In the genomic region with DNA sequence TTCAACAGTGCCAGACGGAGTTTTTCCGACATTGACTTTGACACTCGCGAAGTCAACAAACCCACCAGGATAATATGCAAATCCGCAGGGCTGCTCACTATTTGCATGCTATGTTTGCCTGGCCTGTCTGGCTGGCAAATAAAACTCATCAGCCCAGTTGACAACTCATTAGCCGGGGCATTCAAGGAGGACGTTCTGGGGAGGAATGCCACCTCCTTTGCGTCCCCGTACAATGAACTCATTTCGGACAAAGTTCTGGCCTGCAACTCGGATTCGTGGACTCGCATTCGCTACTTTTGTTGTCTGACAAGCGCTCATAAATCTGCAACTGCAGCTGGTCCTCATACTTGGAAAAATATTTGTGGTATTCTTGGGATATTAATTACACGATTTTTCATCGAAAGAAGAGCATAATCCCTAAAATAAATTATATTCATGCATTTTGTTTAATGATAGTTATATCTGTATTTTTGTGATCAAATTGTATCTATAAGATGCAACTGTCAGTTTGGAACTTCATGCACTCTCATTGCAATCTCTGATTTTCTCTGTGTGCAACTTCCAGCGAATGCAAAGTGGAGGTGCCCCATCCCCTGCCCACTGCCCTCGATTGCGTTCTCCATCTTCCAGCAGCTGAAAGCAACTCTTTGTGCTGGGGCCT, we compare ENCODE assay signal across 1 fruit fly cellular context.
TF ChIP-seq lines count a peak whose summit lies in the region.

No protein-coding gene starts in this region.

TF ChIP-seq in whole organism, prepupa, 60 proteins besides CTCF, POLR2A, EP300 and RAD21 (continued from another document):
- peak; percentile 75 for TF ChIP-seq CG3919 (GFP tag; optimal IDR thresholded peaks at IDR 0.05; lab: Kevin White, UChicago)
- no peak for TF ChIP-seq Eip93F (GFP tag; optimal IDR thresholded peaks at IDR 0.05; lab: Kevin White, UChicago)
- peak; percentile 51 for TF ChIP-seq CG8632 (GFP tag; optimal IDR thresholded peaks at IDR 0.05; lab: Kevin White, UChicago)
- TF ChIP-seq Ets96B (tag; optimal IDR thresholded peaks at IDR 0.05; lab: Kevin White, UChicago): peak; percentile 81
- TF ChIP-seq vri (GFP tag; optimal IDR thresholded peaks at IDR 0.05; lab: Kevin White, UChicago): peak; percentile 12
- peak; percentile 56 for TF ChIP-seq net (GFP tag; optimal IDR thresholded peaks at IDR 0.05; lab: Kevin White, UChicago)
- TF ChIP-seq CG9139 (GFP tag; optimal IDR thresholded peaks at IDR 0.05; lab: Kevin White, UChicago): peak; percentile 43
- peak; percentile 69 for TF ChIP-seq achi (GFP tag; optimal IDR thresholded peaks at IDR 0.05; lab: Kevin White, UChicago)
- peak; percentile 14 for TF ChIP-seq dac (GFP tag; optimal IDR thresholded peaks at IDR 0.05; lab: Kevin White, UChicago)
- TF ChIP-seq Eip78C (GFP tag; lab: Kevin White, UChicago): peak; percentile 92
- no peak for TF ChIP-seq CG11294 (GFP tag; IDR thresholded peaks at IDR 0.05; lab: Robert Waterston, UW)
- no peak for TF ChIP-seq CG4318 (GFP tag; optimal IDR thresholded peaks at IDR 0.05; lab: Kevin White, UChicago)
- peak; percentile 69 for TF ChIP-seq CG8119 (GFP tag; IDR thresholded peaks at IDR 0.05; lab: Robert Waterston, UW)
- peak; percentile 75 for TF ChIP-seq Eip75B (GFP tag; optimal IDR thresholded peaks at IDR 0.05; lab: Kevin White, UChicago)
- TF ChIP-seq eg (GFP tag; IDR thresholded peaks at IDR 0.05; lab: Robert Waterston, UW): peak; percentile 60; the same call in 2 of the 3 replicates
- peak; percentile 29 for TF ChIP-seq CG1621 (tag; optimal IDR thresholded peaks at IDR 0.05; lab: Kevin White, UChicago)
- peak; percentile 66 for TF ChIP-seq esn (GFP tag; optimal IDR thresholded peaks at IDR 0.05; lab: Kevin White, UChicago)
- TF ChIP-seq CG16779 (tag; optimal IDR thresholded peaks at IDR 0.05; lab: Kevin White, UChicago): peak; percentile 51
- TF ChIP-seq CG10669 (GFP tag; optimal IDR thresholded peaks at IDR 0.05; lab: Kevin White, UChicago): peak; percentile 74
- peak; percentile 49 for TF ChIP-seq Hr4 (GFP tag; optimal IDR thresholded peaks at IDR 0.05; lab: Kevin White, UChicago)
- TF ChIP-seq CG6276 (GFP tag; optimal IDR thresholded peaks at IDR 0.05; lab: Kevin White, UChicago): peak; percentile 62
- peak; percentile 53 for TF ChIP-seq Sox102F (GFP tag; optimal IDR thresholded peaks at IDR 0.05; lab: Kevin White, UChicago)
- peak; percentile 58 for TF ChIP-seq CG11762 (GFP tag; optimal IDR thresholded peaks at IDR 0.05; lab: Kevin White, UChicago; ENCODE audit: insufficient read depth)
- TF ChIP-seq CG6163 (GFP tag; IDR thresholded peaks at IDR 0.05; lab: Robert Waterston, UW): peak; percentile 76; the same call in 2 of the 3 replicates
- peak; percentile 61 to 76 for TF ChIP-seq ss (GFP tag; optimal IDR thresholded peaks at IDR 0.05; lab: Kevin White, UChicago)
- TF ChIP-seq pdm3 (GFP tag; optimal IDR thresholded peaks at IDR 0.05; lab: Kevin White, UChicago): peak; percentile 64
- TF ChIP-seq CG10631 (GFP tag; optimal IDR thresholded peaks at IDR 0.05; lab: Kevin White, UChicago): peak; percentile 75
- peak; percentile 50 for TF ChIP-seq topi (GFP tag; optimal IDR thresholded peaks at IDR 0.05; lab: Kevin White, UChicago)
- TF ChIP-seq Sox14 (GFP tag; optimal IDR thresholded peaks at IDR 0.05; lab: Kevin White, UChicago): peak; percentile 78
- TF ChIP-seq salr (GFP tag; optimal IDR thresholded peaks at IDR 0.05; lab: Kevin White, UChicago): peak; percentile 10 to 76
- TF ChIP-seq Met (GFP tag; optimal IDR thresholded peaks at IDR 0.05; lab: Kevin White, UChicago): peak; percentile 67
- peak; percentile 57 for TF ChIP-seq acj6 (GFP tag; optimal IDR thresholded peaks at IDR 0.05; lab: Kevin White, UChicago)
- TF ChIP-seq Ets21C (GFP tag; optimal IDR thresholded peaks at IDR 0.05; lab: Kevin White, UChicago): peak; percentile 15
- no peak for TF ChIP-seq Hr38 (GFP tag; optimal IDR thresholded peaks at IDR 0.05; lab: Kevin White, UChicago)
- no peak for TF ChIP-seq Blimp-1 (GFP tag; optimal IDR thresholded peaks at IDR 0.05; lab: Kevin White, UChicago)
